Fruit fly (Drosophila melanogaster) whole organism, embryonic: Measurements from ENCODE around the gene CG32847.

Experiments used
- B-H1 ChIP-seq: fragments of 200-800 bp; sonication (Bioruptor generic); IDR thresholded peaks from 3 replicates; pipeline ENCODE4 v1.3.6; 2022; ENCODE audit warnings: missing biosample characterization, missing genetic modification characterization
- CG10267 ChIP-seq: fragments of 200-800 bp; sonication (Bioruptor generic); optimal IDR thresholded peaks from 2 replicates; lab custom pipeline; 2018; ENCODE audit warnings: missing biosample characterization, mild to moderate bottlenecking, missing genetic modification characterization, moderate library complexity
- CG10274 ChIP-seq: fragments of 200-800 bp; sonication (Bioruptor generic); optimal IDR thresholded peaks from 3 replicates; lab custom pipeline; 2017; ENCODE audit warnings: missing biosample characterization, mild to moderate bottlenecking, missing genetic modification characterization
- CG10366 ChIP-seq: fragments of 200-800 bp; sonication (Bioruptor generic); IDR thresholded peaks from 2 replicates; pipeline ENCODE4 v1.3.6; 2022; ENCODE audit warnings: missing biosample characterization, missing genetic modification characterization
- CG10565 ChIP-seq: fragments of 200-800 bp; sonication (Bioruptor generic); optimal IDR thresholded peaks from 3 replicates; lab custom pipeline; 2016; ENCODE audit warnings: missing biosample characterization, mild to moderate bottlenecking, missing genetic modification characterization
- CG12659 ChIP-seq: fragments of 200-800 bp; sonication (Bioruptor generic); optimal IDR thresholded peaks from 3 replicates; lab custom pipeline; 2017; ENCODE audit warnings: mild to moderate bottlenecking, missing biosample characterization, missing genetic modification reagents, missing genetic modification characterization
- CG13287 ChIP-seq: fragments of 200-800 bp; sonication (Bioruptor generic); IDR thresholded peaks from 2 replicates; pipeline ENCODE4 v1.3.6; 2022; ENCODE audit warnings: missing biosample characterization, missing genetic modification characterization; ENCODE audit not compliant: partially characterized antibody
- CG13424 ChIP-seq: fragments of 200-800 bp; sonication (Bioruptor generic); optimal IDR thresholded peaks from 2 replicates; lab custom pipeline; 2019; ENCODE audit warnings: missing biosample characterization, mild to moderate bottlenecking, missing genetic modification characterization, moderate library complexity
- CG13894 ChIP-seq: fragments of 200-800 bp; sonication (Bioruptor generic); optimal IDR thresholded peaks from 3 replicates; lab custom pipeline; 2018; ENCODE audit warnings: missing biosample characterization, mild to moderate bottlenecking, missing genetic modification characterization, moderate library complexity
- CG14014 ChIP-seq: fragments of 200-800 bp; sonication (Bioruptor generic); IDR thresholded peaks from 2 replicates; pipeline ENCODE4 v1.3.6; 2022; ENCODE audit warnings: missing biosample characterization, missing genetic modification characterization
- CG14667 ChIP-seq: fragments of 200-800 bp; sonication (Bioruptor generic); IDR thresholded peaks from 2 replicates; pipeline ENCODE4 v1.3.6; 2022; ENCODE audit warnings: missing biosample characterization, missing genetic modification characterization
- CG14860 ChIP-seq: fragments of 200-800 bp; sonication (Bioruptor generic); IDR thresholded peaks from 3 replicates; pipeline ENCODE4 v1.3.6; 2022; ENCODE audit warnings: missing biosample characterization, missing genetic modification characterization; ENCODE audit not compliant: partially characterized antibody
- CG16813 ChIP-seq: fragments of 200-800 bp; sonication (Bioruptor generic); IDR thresholded peaks from 3 replicates; pipeline ENCODE4 v1.3.6; 2022; ENCODE audit warnings: missing biosample characterization, missing genetic modification characterization; ENCODE audit not compliant: partially characterized antibody
- CG16863 ChIP-seq: fragments of 200-800 bp; sonication (Bioruptor generic); optimal IDR thresholded peaks from 3 replicates; lab custom pipeline; 2016; ENCODE audit warnings: missing biosample characterization, missing genetic modification characterization
- CG17359 ChIP-seq: fragments of 200-800 bp; sonication (Bioruptor generic); optimal IDR thresholded peaks from 3 replicates; lab custom pipeline; 2018; ENCODE audit warnings: missing biosample characterization, mild to moderate bottlenecking, missing genetic modification characterization, moderate library complexity
- CG17829 ChIP-seq: fragments of 200-800 bp; optimal IDR thresholded peaks from 2 replicates; lab custom pipeline; 2019; ENCODE audit warnings: missing biosample characterization, mild to moderate bottlenecking, missing genetic modification characterization, moderate library complexity
- CG2129 ChIP-seq: fragments of 200-800 bp; sonication (Bioruptor generic); IDR thresholded peaks from 2 replicates; pipeline ENCODE4 v1.3.6; 2022; ENCODE audit warnings: missing biosample characterization, missing genetic modification characterization; ENCODE audit not compliant: partially characterized antibody
- CG2678 ChIP-seq: fragments of 200-800 bp; sonication (Bioruptor generic); optimal IDR thresholded peaks from 3 replicates; lab custom pipeline; 2019; ENCODE audit warnings: missing biosample characterization, mild to moderate bottlenecking, missing genetic modification characterization, moderate library complexity
- CG33213 ChIP-seq: fragments of 200-800 bp; sonication (Bioruptor generic); optimal IDR thresholded peaks from 3 replicates; lab custom pipeline; 2016; ENCODE audit warnings: missing biosample characterization, missing genetic modification characterization
- CG34224 ChIP-seq: fragments of 200-800 bp; sonication (Bioruptor generic); IDR thresholded peaks from 3 replicates; pipeline ENCODE4 v1.3.6; 2022; ENCODE audit warnings: missing biosample characterization, missing genetic modification characterization; ENCODE audit not compliant: partially characterized antibody
- CG42726 ChIP-seq: fragments of 200-800 bp; sonication (Bioruptor generic); IDR thresholded peaks from 2 replicates; pipeline ENCODE4 v1.3.6; 2022; ENCODE audit warnings: missing biosample characterization, missing genetic modification characterization; ENCODE audit not compliant: partially characterized antibody
- CG4730 ChIP-seq: fragments of 200-800 bp; sonication (Bioruptor generic); IDR thresholded peaks from 2 replicates; pipeline ENCODE4 v1.3.6; 2022; ENCODE audit warnings: missing biosample characterization, missing genetic modification characterization
- CG7928 ChIP-seq: fragments of 200-800 bp; sonication (Bioruptor generic); optimal IDR thresholded peaks from 2 replicates; lab custom pipeline; 2017; ENCODE audit warnings: missing biosample characterization, mild to moderate bottlenecking, missing genetic modification characterization
- CG7987 ChIP-seq: fragments of 200-800 bp; sonication (Bioruptor generic); optimal IDR thresholded peaks from 2 replicates; lab custom pipeline; 2018; ENCODE audit warnings: missing biosample characterization, mild to moderate bottlenecking, missing genetic modification characterization, moderate library complexity
- CG8944 ChIP-seq: fragments of 200-800 bp; sonication (Bioruptor generic); optimal IDR thresholded peaks from 3 replicates; lab custom pipeline; 2016; ENCODE audit warnings: missing biosample characterization, missing genetic modification characterization
- CG9797 ChIP-seq: fragments of 200-800 bp; sonication (Bioruptor generic); optimal IDR thresholded peaks from 3 replicates; lab custom pipeline; 2018; ENCODE audit warnings: missing biosample characterization, mild to moderate bottlenecking, missing genetic modification characterization
- Dip3 ChIP-seq: fragments of 200-800 bp; sonication (Bioruptor generic); optimal IDR thresholded peaks from 3 replicates; lab custom pipeline; 2016; ENCODE audit warnings: missing biosample characterization, missing genetic modification characterization
- Dll ChIP-seq: fragments of 200-800 bp; sonication (Bioruptor generic); IDR thresholded peaks from 4 replicates; pipeline ENCODE4 v1.3.6; 2022; ENCODE audit warnings: missing biosample characterization, missing genetic modification characterization; ENCODE audit not compliant: partially characterized antibody
- Dref ChIP-seq: fragments of 200-800 bp; sonication (Bioruptor generic); IDR thresholded peaks from 2 replicates; pipeline ENCODE4 v1.3.6; 2022; ENCODE audit warnings: missing biosample characterization, missing genetic modification characterization
- E2f2 ChIP-seq: fragments of 200-800 bp; sonication (Bioruptor generic); IDR thresholded peaks from 2 replicates; pipeline ENCODE4 v1.3.6; 2022; ENCODE audit warnings: missing biosample characterization, missing genetic modification characterization
- MTF-1 ChIP-seq: fragments of 200-800 bp; sonication (Bioruptor generic); optimal IDR thresholded peaks from 2 replicates; lab custom pipeline; 2018; ENCODE audit warnings: missing biosample characterization, mild to moderate bottlenecking, missing genetic modification characterization, borderline replicate concordance
- NK7.1 ChIP-seq: fragments of 200-800 bp; sonication (Bioruptor generic); optimal IDR thresholded peaks from 3 replicates; lab custom pipeline; 2016; ENCODE audit warnings: missing biosample characterization, missing genetic modification characterization
- Nf-YC ChIP-seq: fragments of 200-800 bp; optimal IDR thresholded peaks from 3 replicates; lab custom pipeline; 2019; ENCODE audit warnings: missing biosample characterization, mild to moderate bottlenecking, missing genetic modification characterization, moderate library complexity
- al ChIP-seq: fragments of 200-800 bp; sonication (Bioruptor generic); IDR thresholded peaks from 2 replicates; pipeline ENCODE4 v1.3.6; 2022; ENCODE audit warnings: missing biosample characterization, missing genetic modification characterization
- aop ChIP-seq: fragments of 200-800 bp; sonication (Bioruptor generic); IDR thresholded peaks from 2 replicates; pipeline ENCODE4 v1.3.6; 2022; ENCODE audit warnings: missing biosample characterization, missing genetic modification characterization
- cato ChIP-seq: fragments of 200-800 bp; sonication (Bioruptor generic); optimal IDR thresholded peaks from 2 replicates; lab custom pipeline; 2016; ENCODE audit warnings: missing biosample characterization, missing genetic modification characterization, borderline replicate concordance
- fd96Cb ChIP-seq: fragments of 200-800 bp; sonication (Bioruptor generic); optimal IDR thresholded peaks from 2 replicates; lab custom pipeline; 2018; ENCODE audit warnings: missing biosample characterization, mild to moderate bottlenecking, missing genetic modification characterization, moderate library complexity
- gem ChIP-seq: fragments of 200-800 bp; sonication (Bioruptor generic); optimal IDR thresholded peaks from 2 replicates; lab custom pipeline; 2019; ENCODE audit warnings: missing biosample characterization, mild to moderate bottlenecking, missing genetic modification characterization, moderate library complexity
- grn ChIP-seq: fragments of 200-800 bp; sonication (Bioruptor generic); optimal IDR thresholded peaks from 3 replicates; lab custom pipeline; 2017; ENCODE audit warnings: missing biosample characterization, missing genetic modification characterization
- lov ChIP-seq, 2 experiments: fragments of 200-800 bp in 1 of 2; fragments of >200 bp in 1 of 2; sonication (Bioruptor generic) in 1 of 2; IDR thresholded peaks in 1 of 2; optimal IDR thresholded peaks in 1 of 2; 2 replicates in 1 of 2; 3 replicates in 1 of 2; pipeline versions ENCODE4 v1.3.6 to Lab custom; 2017 to 2022; ENCODE audit warnings: missing biosample characterization in 1 of 2, missing genetic modification characterization in 1 of 2
- luna ChIP-seq: fragments of 200-800 bp; sonication (Bioruptor generic); optimal IDR thresholded peaks from 2 replicates; lab custom pipeline; 2016; ENCODE audit warnings: missing biosample characterization, missing genetic modification characterization
- pfk ChIP-seq: fragments of 200-800 bp; sonication (Bioruptor generic); optimal IDR thresholded peaks from 2 replicates; lab custom pipeline; 2018; ENCODE audit warnings: missing biosample characterization, mild to moderate bottlenecking, missing genetic modification characterization, moderate library complexity
- phol ChIP-seq: fragments of 200-800 bp; sonication (Bioruptor generic); optimal IDR thresholded peaks from 3 replicates; lab custom pipeline; 2018; ENCODE audit warnings: missing biosample characterization, mild to moderate bottlenecking, missing genetic modification characterization, moderate library complexity
- sc ChIP-seq, 3 experiments: fragments of >200 bp in 2 of 3; fragments of 200-800 bp in 1 of 3; sonication (Bioruptor generic) in 1 of 3; optimal IDR thresholded peaks; 2 replicates in 2 of 3; 3 replicates in 1 of 3; lab custom pipeline; 2017; ENCODE audit warnings: mild to moderate bottlenecking in 1 of 3, missing biosample characterization in 1 of 3, missing genetic modification characterization in 1 of 3, missing genetic modification reagents in 1 of 3
- sim ChIP-seq: fragments of 200-800 bp; sonication (Bioruptor generic); IDR thresholded peaks from 2 replicates; pipeline ENCODE4 v1.3.6; 2022; ENCODE audit warnings: missing biosample characterization, missing genetic modification characterization
- slp2 ChIP-seq: fragments of 200-800 bp; sonication (Bioruptor generic); optimal IDR thresholded peaks from 2 replicates; lab custom pipeline; 2016; ENCODE audit warnings: missing biosample characterization, missing genetic modification characterization
- ttk ChIP-seq: fragments of 200-800 bp; sonication (Bioruptor generic); IDR thresholded peaks from 2 replicates; pipeline ENCODE4 v2.1.2; 2022; ENCODE audit warnings: missing biosample characterization, missing genetic modification characterization
- unc-4 ChIP-seq: fragments of 200-800 bp; sonication (Bioruptor generic); IDR thresholded peaks from 2 replicates; pipeline ENCODE4 v1.3.6; 2022; ENCODE audit warnings: missing biosample characterization, missing genetic modification characterization; ENCODE audit not compliant: partially characterized antibody
- zen2 ChIP-seq: fragments of 200-800 bp; sonication (Bioruptor generic); IDR thresholded peaks from 3 replicates; pipeline ENCODE4 v1.3.6; 2022; ENCODE audit warnings: missing biosample characterization, missing genetic modification characterization; ENCODE audit not compliant: partially characterized antibody

The CG32847 gene

DNA sequence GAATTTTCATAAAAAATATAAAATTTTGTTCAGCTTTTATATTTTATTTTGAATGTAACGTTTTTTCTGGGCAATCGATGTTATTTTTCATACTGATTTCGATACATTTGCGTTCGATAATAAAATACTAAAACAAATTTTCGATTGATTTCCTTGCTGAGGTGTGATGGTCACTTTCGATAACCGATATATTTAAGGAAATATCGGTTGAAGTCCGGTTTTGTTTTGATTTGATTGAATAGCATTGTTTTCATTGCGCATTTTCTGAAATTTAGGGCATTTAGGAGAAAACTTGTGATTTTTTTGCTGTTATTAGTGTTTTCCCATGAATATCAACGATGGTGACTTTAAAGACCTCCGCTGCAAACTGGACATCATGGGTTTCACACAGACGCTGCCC, 4.8 kb upstream of the CG32847 start, which contains the start of gene Cep135:
Cep135 (plus strand) TSS at position 202 of the 400 bp plus-strand sequence.
- TF ChIP-seq B-H1 (GFP tag; lab: Robert Waterston, UW) (no peak), CG13894 (tag; lab: Kevin White, UChicago) (no peak), CG8944 (GFP tag; lab: Kevin White, UChicago) (no peak), CG10274 (GFP tag; lab: Kevin White, UChicago) (no peak), fd96Cb (no peak), sim (GFP tag; lab: Robert Waterston, UW) (no peak), CG7987 (GFP tag; lab: Kevin White, UChicago) (no peak), CG17829 (tag; lab: Kevin White, UChicago) (peak; percentile 17), zen2 (GFP tag; lab: Robert Waterston, UW) (peak; percentile 93), CG16813 (GFP tag; lab: Robert Waterston, UW) (peak; percentile 83), grn (GFP tag; lab: Kevin White, UChicago) (no peak), CG16863 (GFP tag; lab: Kevin White, UChicago) (no peak), NK7.1 (GFP tag; lab: Kevin White, UChicago) (no peak), CG9797 (GFP tag; lab: Kevin White, UChicago) (peak; percentile 50), CG7928 (no peak), CG2678 (tag; lab: Kevin White, UChicago) (no peak), slp2 (GFP tag; lab: Kevin White, UChicago) (no peak), Dll (peak; percentile 92), luna (GFP tag; lab: Kevin White, UChicago) (no peak), aop (GFP tag; lab: Robert Waterston, UW) (no peak), CG17359 (tag; lab: Kevin White, UChicago) (no peak), CG13424 (no peak), CG2129 (peak; percentile 48), CG10267 (tag; lab: Kevin White, UChicago) (peak; percentile 80), MTF-1 (GFP tag; lab: Kevin White, UChicago) (no peak), CG4730 (GFP tag; lab: Robert Waterston, UW) (no peak), CG34224 (GFP tag; lab: Robert Waterston, UW) (peak; percentile 95), phol (tag; lab: Kevin White, UChicago) (peak; percentile 3), lov (optimal IDR thresholded peaks at IDR 0.05; lab: Kevin White, UChicago) (no peak), lov (GFP tag; IDR thresholded peaks at IDR 0.05; lab: Robert Waterston, UW) (no peak), E2f2 (peak; percentile 85), unc-4 (GFP tag; lab: Robert Waterston, UW) (peak; percentile 80), pfk (no peak), cato (no peak), Dref (GFP tag; lab: Robert Waterston, UW) (peak; percentile 90), CG13287 (GFP tag; lab: Robert Waterston, UW) (peak; percentile 96), CG14014 (GFP tag; lab: Robert Waterston, UW) (no peak), al (GFP tag; lab: Robert Waterston, UW) (no peak), CG14860 (GFP tag; lab: Robert Waterston, UW) (peak; percentile 86), CG33213 (GFP tag; lab: Kevin White, UChicago) (no peak), sc (optimal IDR thresholded peaks at IDR 0.05; lab: Kevin White, UChicago) (no peak), sc (GFP tag; optimal IDR thresholded peaks at IDR 0.05; lab: Kevin White, UChicago) (no peak), CG42726 (GFP tag; lab: Robert Waterston, UW) (peak; percentile 51; the same call in 1 of the 2 replicates), ttk (GFP tag; lab: Robert Waterston, UW) (no peak), CG10565 (GFP tag; lab: Kevin White, UChicago) (no peak), Nf-YC (no peak), gem (tag; lab: Kevin White, UChicago) (no peak), CG10366 (no peak), CG12659 (peak; percentile 28), Dip3 (GFP tag; lab: Kevin White, UChicago) (no peak), CG14667 (GFP tag; lab: Robert Waterston, UW) (no peak)
